Fruit fly (Drosophila melanogaster) whole organism, embryonic: ENCODE data around the gene Rbbp5.

Experiments
- Atf6 ChIP-seq: fragments of 200-800 bp; sonication (Bioruptor generic); IDR thresholded peaks from 2 replicates; pipeline ENCODE4 v1.3.6; 2022; ENCODE audit warnings: missing biosample characterization, missing genetic modification characterization
- CG10267 ChIP-seq: fragments of 200-800 bp; sonication (Bioruptor generic); optimal IDR thresholded peaks from 2 replicates; lab custom pipeline; 2018; ENCODE audit warnings: missing biosample characterization, mild to moderate bottlenecking, missing genetic modification characterization, moderate library complexity
- CG10321 ChIP-seq: fragments of 200-800 bp; sonication (Bioruptor generic); IDR thresholded peaks from 2 replicates; pipeline ENCODE4 v1.3.6; 2022; ENCODE audit warnings: missing biosample characterization, missing genetic modification characterization
- CG10565 ChIP-seq: fragments of 200-800 bp; sonication (Bioruptor generic); optimal IDR thresholded peaks from 3 replicates; lab custom pipeline; 2016; ENCODE audit warnings: missing biosample characterization, mild to moderate bottlenecking, missing genetic modification characterization
- CG11695 ChIP-seq: fragments of 200-800 bp; sonication (Bioruptor generic); IDR thresholded peaks from 3 replicates; pipeline ENCODE4 v1.3.6; 2022; ENCODE audit warnings: missing biosample characterization, missing genetic modification characterization
- CG11696 ChIP-seq: fragments of 200-800 bp; sonication (Bioruptor generic); IDR thresholded peaks from 2 replicates; pipeline ENCODE4 v1.3.6; 2022; ENCODE audit warnings: missing biosample characterization, missing genetic modification characterization
- CG11723 ChIP-seq: fragments of 200-800 bp; sonication (Bioruptor generic); optimal IDR thresholded peaks from 2 replicates; lab custom pipeline; 2017; ENCODE audit warnings: missing biosample characterization, mild to moderate bottlenecking, missing genetic modification characterization
- CG13424 ChIP-seq: fragments of 200-800 bp; sonication (Bioruptor generic); optimal IDR thresholded peaks from 2 replicates; lab custom pipeline; 2019; ENCODE audit warnings: missing biosample characterization, mild to moderate bottlenecking, missing genetic modification characterization, moderate library complexity
- CG17186 ChIP-seq: fragments of 200-800 bp; sonication (Bioruptor generic); optimal IDR thresholded peaks from 3 replicates; lab custom pipeline; 2017; ENCODE audit warnings: missing biosample characterization, missing genetic modification reagents, missing genetic modification characterization
- CG17328 ChIP-seq: fragments of 200-800 bp; sonication (Bioruptor generic); IDR thresholded peaks from 2 replicates; pipeline ENCODE4 v1.3.6; 2022; ENCODE audit warnings: missing biosample characterization, missing genetic modification characterization
- CG17359 ChIP-seq: fragments of 200-800 bp; sonication (Bioruptor generic); optimal IDR thresholded peaks from 3 replicates; lab custom pipeline; 2018; ENCODE audit warnings: missing biosample characterization, mild to moderate bottlenecking, missing genetic modification characterization, moderate library complexity
- CG18599 ChIP-seq: fragments of 200-800 bp; sonication (Bioruptor generic); optimal IDR thresholded peaks from 3 replicates; lab custom pipeline; 2017; ENCODE audit warnings: missing biosample characterization, missing genetic modification characterization, mild to moderate bottlenecking, moderate library complexity, missing genetic modification reagents
- CG3163 ChIP-seq: fragments of 200-800 bp; sonication (Bioruptor generic); optimal IDR thresholded peaks from 3 replicates; lab custom pipeline; 2016; ENCODE audit warnings: missing biosample characterization, missing genetic modification characterization
- CG32532 ChIP-seq: fragments of 200-800 bp; sonication (Bioruptor generic); IDR thresholded peaks from 2 replicates; pipeline ENCODE4 v1.3.6; 2022; ENCODE audit warnings: missing biosample characterization, missing genetic modification characterization
- CG33557 ChIP-seq: fragments of 200-800 bp; sonication (Bioruptor generic); optimal IDR thresholded peaks from 2 replicates; lab custom pipeline; 2019; ENCODE audit warnings: missing biosample characterization, mild to moderate bottlenecking, missing genetic modification characterization, moderate library complexity
- CG4360 ChIP-seq: fragments of 200-800 bp; sonication (Bioruptor generic); IDR thresholded peaks from 2 replicates; pipeline ENCODE4 v1.3.6; 2022; ENCODE audit warnings: missing biosample characterization, missing genetic modification characterization
- CG43689 ChIP-seq: fragments of 200-800 bp; sonication (Bioruptor generic); IDR thresholded peaks from 2 replicates; pipeline ENCODE4 v1.3.6; 2022; ENCODE audit warnings: missing biosample characterization, missing genetic modification characterization
- CG4404 ChIP-seq: fragments of 200-800 bp; sonication (Bioruptor generic); IDR thresholded peaks from 2 replicates; pipeline ENCODE4 v1.3.6; 2022; ENCODE audit warnings: missing biosample characterization, missing genetic modification characterization
- CG4730 ChIP-seq: fragments of 200-800 bp; sonication (Bioruptor generic); IDR thresholded peaks from 2 replicates; pipeline ENCODE4 v1.3.6; 2022; ENCODE audit warnings: missing biosample characterization, missing genetic modification characterization
- CG6813 ChIP-seq: fragments of 200-800 bp; sonication (Bioruptor generic); optimal IDR thresholded peaks from 2 replicates; lab custom pipeline; 2017; ENCODE audit warnings: missing biosample characterization, missing genetic modification characterization, mild to moderate bottlenecking, moderate library complexity, missing genetic modification reagents
- CG8765 ChIP-seq: fragments of 200-800 bp; sonication (Bioruptor generic); IDR thresholded peaks from 2 replicates; pipeline ENCODE4 v1.3.6; 2022; ENCODE audit warnings: missing biosample characterization, missing genetic modification characterization
- CHES-1-like ChIP-seq: fragments of 200-800 bp; sonication (Bioruptor generic); optimal IDR thresholded peaks from 2 replicates; lab custom pipeline; 2016; ENCODE audit warnings: missing biosample characterization, missing genetic modification characterization
- D19A ChIP-seq: fragments of 200-800 bp; optimal IDR thresholded peaks from 3 replicates; lab custom pipeline; 2019; ENCODE audit warnings: missing biosample characterization, mild to moderate bottlenecking, missing genetic modification characterization, moderate library complexity
- Dek ChIP-seq: fragments of 200-800 bp; sonication (Bioruptor generic); optimal IDR thresholded peaks from 3 replicates; lab custom pipeline; 2019; ENCODE audit warnings: missing biosample characterization, mild to moderate bottlenecking, missing genetic modification characterization, moderate library complexity
- Doc3 ChIP-seq: fragments of 200-800 bp; sonication (Bioruptor generic); IDR thresholded peaks from 3 replicates; pipeline ENCODE4 v1.3.6; 2022; ENCODE audit warnings: missing biosample characterization, missing genetic modification characterization; ENCODE audit not compliant: partially characterized antibody
- H15 ChIP-seq: fragments of 200-800 bp; sonication (Bioruptor generic); IDR thresholded peaks from 3 replicates; pipeline ENCODE4 v1.3.6; 2022; ENCODE audit warnings: missing biosample characterization, missing genetic modification characterization
- HHEX ChIP-seq: fragments of 200-800 bp; sonication (Bioruptor generic); optimal IDR thresholded peaks from 3 replicates; lab custom pipeline; 2017; ENCODE audit warnings: missing biosample characterization, mild to moderate bottlenecking, missing genetic modification characterization, missing genetic modification reagents
- HLH4C ChIP-seq: fragments of 200-800 bp; sonication (Bioruptor generic); IDR thresholded peaks from 3 replicates; pipeline ENCODE4 v1.3.6; 2022; ENCODE audit warnings: missing biosample characterization, missing genetic modification characterization; ENCODE audit not compliant: partially characterized antibody
- Hsf ChIP-seq: fragments of 200-800 bp; sonication (Bioruptor generic); optimal IDR thresholded peaks from 3 replicates; lab custom pipeline; 2016; ENCODE audit warnings: missing biosample characterization, missing genetic modification characterization
- Oli ChIP-seq: fragments of 200-800 bp; sonication (Bioruptor generic); optimal IDR thresholded peaks from 2 replicates; lab custom pipeline; 2018; ENCODE audit warnings: missing biosample characterization, mild to moderate bottlenecking, missing genetic modification characterization, moderate library complexity
- Ptx1 ChIP-seq: fragments of 200-800 bp; sonication (Bioruptor generic); IDR thresholded peaks from 2 replicates; pipeline ENCODE4 v1.3.6; 2022; ENCODE audit warnings: missing biosample characterization, missing genetic modification characterization
- Rfx ChIP-seq: fragments of 200-800 bp; sonication (Bioruptor generic); IDR thresholded peaks from 2 replicates; pipeline ENCODE4 v1.3.6; 2022; ENCODE audit warnings: missing biosample characterization, missing genetic modification characterization
- ab ChIP-seq: fragments of 200-800 bp; sonication (Bioruptor generic); optimal IDR thresholded peaks from 2 replicates; lab custom pipeline; 2016; ENCODE audit warnings: missing biosample characterization, missing genetic modification characterization
- al ChIP-seq: fragments of 200-800 bp; sonication (Bioruptor generic); IDR thresholded peaks from 2 replicates; pipeline ENCODE4 v1.3.6; 2022; ENCODE audit warnings: missing biosample characterization, missing genetic modification characterization
- amos ChIP-seq: fragments of 200-800 bp; sonication (Bioruptor generic); IDR thresholded peaks from 2 replicates; pipeline ENCODE4 v1.3.6; 2022; ENCODE audit warnings: missing biosample characterization, missing genetic modification characterization; ENCODE audit not compliant: partially characterized antibody
- fru ChIP-seq: fragments of >200 bp; optimal IDR thresholded peaks from 2 replicates; lab custom pipeline; 2017
- gcm ChIP-seq: fragments of 200-800 bp; sonication (Bioruptor generic); optimal IDR thresholded peaks from 2 replicates; lab custom pipeline; 2019; ENCODE audit warnings: missing biosample characterization, mild to moderate bottlenecking, missing genetic modification characterization, moderate library complexity
- jumu ChIP-seq: fragments of 200-800 bp; sonication (Bioruptor generic); optimal IDR thresholded peaks from 3 replicates; lab custom pipeline; 2016; ENCODE audit warnings: missing biosample characterization, missing genetic modification characterization
- klu ChIP-seq: fragments of 200-800 bp; sonication (Bioruptor generic); IDR thresholded peaks from 2 replicates; pipeline ENCODE4 v1.3.6; 2022; ENCODE audit warnings: missing biosample characterization, missing genetic modification characterization
- nom ChIP-seq: fragments of 200-800 bp; sonication (Bioruptor generic); optimal IDR thresholded peaks from 2 replicates; lab custom pipeline; 2017; ENCODE audit warnings: missing biosample characterization, missing genetic modification characterization, mild to moderate bottlenecking, moderate library complexity, missing genetic modification reagents
- psq ChIP-seq: fragments of 200-800 bp; sonication (Bioruptor generic); optimal IDR thresholded peaks from 2 replicates; lab custom pipeline; 2017; ENCODE audit warnings: missing biosample characterization, missing genetic modification characterization
- sd ChIP-seq: fragments of 200-800 bp; sonication (Bioruptor generic); optimal IDR thresholded peaks from 3 replicates; lab custom pipeline; 2018; ENCODE audit warnings: missing biosample characterization, mild to moderate bottlenecking, missing genetic modification characterization, moderate library complexity
- sisA ChIP-seq: fragments of 200-800 bp; sonication (Bioruptor generic); IDR thresholded peaks from 2 replicates; pipeline ENCODE4 v1.3.6; 2022; ENCODE audit warnings: missing biosample characterization, missing genetic modification characterization
- so ChIP-seq: fragments of 200-800 bp; sonication (Bioruptor generic); IDR thresholded peaks from 3 replicates; pipeline ENCODE4 v1.3.6; 2022; ENCODE audit warnings: missing biosample characterization, missing genetic modification characterization
- sug ChIP-seq: fragments of 200-800 bp; optimal IDR thresholded peaks from 2 replicates; lab custom pipeline; 2019; ENCODE audit warnings: missing biosample characterization, mild to moderate bottlenecking, missing genetic modification characterization, moderate library complexity
- vnd ChIP-seq: fragments of 200-800 bp; sonication (Bioruptor generic); IDR thresholded peaks from 3 replicates; pipeline ENCODE4 v1.3.6; 2022; ENCODE audit warnings: missing biosample characterization, missing genetic modification characterization; ENCODE audit not compliant: partially characterized antibody
- wek ChIP-seq: fragments of 200-800 bp; sonication (Bioruptor generic); optimal IDR thresholded peaks from 3 replicates; lab custom pipeline; 2018; ENCODE audit warnings: missing biosample characterization, mild to moderate bottlenecking, missing genetic modification characterization, moderate library complexity
- yki ChIP-seq: fragments of >200 bp; optimal IDR thresholded peaks from 3 replicates; lab custom pipeline; 2018

Rbbp5 gene

DNA sequence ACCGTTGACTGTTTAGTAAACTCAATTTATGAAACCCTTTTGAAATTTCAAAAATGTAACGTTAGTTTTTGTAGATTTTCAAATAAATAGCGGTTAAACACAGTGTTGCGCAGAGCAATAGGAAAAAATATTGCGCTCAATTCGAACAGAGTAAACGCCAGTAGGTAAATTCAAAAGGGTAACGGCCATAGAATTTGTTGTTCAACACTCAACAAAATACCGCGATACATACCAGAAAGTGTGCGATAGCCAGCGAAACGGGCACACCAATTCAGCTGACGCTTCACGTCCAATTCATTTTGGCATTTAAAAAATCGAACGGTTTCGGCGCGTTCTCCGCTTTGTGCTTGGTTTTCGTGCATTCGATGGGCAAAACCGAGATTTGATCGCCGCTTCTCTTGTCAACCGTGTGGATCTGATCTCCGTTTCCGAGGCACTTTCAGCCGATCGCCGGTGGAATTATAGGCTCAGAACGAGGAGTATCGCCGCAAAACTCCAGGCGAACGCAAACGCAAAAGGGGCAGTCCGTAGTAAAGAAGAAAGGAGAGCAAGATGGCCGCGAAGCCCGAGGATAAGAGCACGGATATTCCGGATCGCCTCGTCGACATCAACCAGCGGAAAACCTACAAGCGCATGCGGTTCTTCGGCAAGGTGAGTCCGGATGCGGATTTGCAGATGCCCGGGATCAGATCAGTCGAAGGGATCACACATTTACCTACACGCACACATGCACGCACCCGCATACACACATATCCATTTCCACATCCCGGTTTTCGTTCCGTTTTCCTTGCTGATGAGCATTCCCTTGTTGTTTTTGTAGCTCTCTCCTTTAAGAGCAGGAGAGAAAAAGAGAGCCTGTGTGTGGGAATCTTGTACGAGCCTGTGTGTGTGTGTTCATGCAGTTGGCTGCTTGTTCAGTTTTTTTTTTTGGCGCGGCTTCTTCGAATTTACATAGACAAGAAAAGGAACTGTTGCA lies 37.7 kb downstream of the Rbbp5 start (continued):
- TF ChIP-seq CG17186 (GFP tag; lab: Kevin White, UChicago) (peak; percentile 93), HHEX (GFP tag; lab: Kevin White, UChicago) (no peak), jumu (peak; percentile 81), Rfx (peak; percentile 77), yki (lab: Kevin White, UChicago) (no peak), psq (GFP tag; lab: Kevin White, UChicago) (peak; percentile 26), wek (no peak), CG17328 (GFP tag; lab: Robert Waterston, UW) (no peak), CG8765 (no peak; the same call in 1 of the 2 replicates), CG13424 (no peak), CG10267 (tag; lab: Kevin White, UChicago) (peak; percentile 99), so (no peak), CG6813 (GFP tag; lab: Kevin White, UChicago) (no peak), sug (tag; lab: Kevin White, UChicago) (peak; percentile 46), sisA (GFP tag; lab: Robert Waterston, UW) (peak; percentile 38; the same call in 1 of the 2 replicates), Oli (tag; lab: Kevin White, UChicago) (no peak), CG18599 (GFP tag; lab: Kevin White, UChicago) (no peak), CG43689 (GFP tag; lab: Robert Waterston, UW) (no peak), amos (GFP tag; lab: Robert Waterston, UW) (peak; percentile 90), Hsf (GFP tag; lab: Kevin White, UChicago) (peak; percentile 47), CG4404 (GFP tag; lab: Robert Waterston, UW) (0 out of 2 replicates have a peak, but pooled peaks have one; percentile 9), ab (no peak), CG32532 (peak; percentile 62; the same call in 1 of the 2 replicates), al (GFP tag; lab: Robert Waterston, UW) (no peak), nom (no peak), Atf6 (GFP tag; lab: Robert Waterston, UW) (no peak), Doc3 (GFP tag; lab: Robert Waterston, UW) (peak; percentile 80), sd (no peak), gcm (GFP tag; lab: Kevin White, UChicago) (peak; percentile 36), CG17359 (tag; lab: Kevin White, UChicago) (peak; percentile 18), CG3163 (GFP tag; lab: Kevin White, UChicago) (peak; percentile 44), CG11695 (GFP tag; lab: Robert Waterston, UW) (no peak), CG4360 (peak; percentile 94), D19A (no peak), CG33557 (no peak), Ptx1 (GFP tag; lab: Robert Waterston, UW) (peak; percentile 22; the same call in 1 of the 2 replicates), fru (lab: Kevin White, UChicago) (no peak), HLH4C (GFP tag; lab: Robert Waterston, UW) (peak; percentile 71), vnd (GFP tag; lab: Robert Waterston, UW) (peak; percentile 67), CG11696 (GFP tag; lab: Robert Waterston, UW) (no peak), CG11723 (no peak), Dek (tag; lab: Kevin White, UChicago) (peak; percentile 21), H15 (GFP tag; lab: Robert Waterston, UW) (peak; percentile 31; the same call in 1 of the 3 replicates), CG4730 (GFP tag; lab: Robert Waterston, UW) (no peak), CHES-1-like (peak; percentile 53), CG10565 (GFP tag; lab: Kevin White, UChicago) (no peak), CG10321 (GFP tag; lab: Robert Waterston, UW) (no peak), klu (GFP tag; lab: Robert Waterston, UW) (peak; percentile 33; the same call in 1 of the 2 replicates)
